Worm (Caenorhabditis elegans) whole organism, L1 larva: ENCODE measurements around the gene sea-2.

Experiments
- aha-1 ChIP-seq: fragments of 150-350 bp; optimal IDR thresholded peaks from 2 replicates; lab custom pipeline; 2014; ENCODE audit warnings: missing biosample characterization, missing genetic modification characterization
- aly-2 ChIP-seq: fragments of 150-350 bp; optimal IDR thresholded peaks from 2 replicates; lab custom pipeline; 2014; ENCODE audit warnings: missing biosample characterization, missing genetic modification characterization
- efl-1 ChIP-seq, 4 experiments: fragments of 150-350 bp; optimal IDR thresholded peaks in 3 of 4; peaks in 1 of 4; 1 replicate in 1 of 4; 2 replicates in 3 of 4; lab custom pipeline; 2014; ENCODE audit warnings: missing biosample characterization in 2 of 4, missing genetic modification characterization in 2 of 4, missing genetic modification reagents in 2 of 4
- nhr-76 ChIP-seq: sonication (generic microtip); optimal IDR thresholded peaks from 2 replicates; lab custom pipeline; 2017; ENCODE audit warnings: missing biosample characterization, missing genetic modification characterization
- nhr-84 ChIP-seq: sonication (generic microtip); optimal IDR thresholded peaks from 2 replicates; lab custom pipeline; 2017; ENCODE audit warnings: missing biosample characterization, missing genetic modification characterization
- pqm-1 ChIP-seq: sonication (generic microtip); optimal IDR thresholded peaks from 3 replicates; lab custom pipeline; 2017; ENCODE audit warnings: missing biosample characterization, missing genetic modification characterization
- skn-1 ChIP-seq: fragments of 150-350 bp; optimal IDR thresholded peaks from 2 replicates; lab custom pipeline; 2014; ENCODE audit warnings: missing biosample characterization, missing genetic modification characterization
- tlp-1 ChIP-seq: fragments of 150-350 bp; optimal IDR thresholded peaks from 2 replicates; lab custom pipeline; 2014; ENCODE audit warnings: missing biosample characterization, missing genetic modification characterization

DNA sequence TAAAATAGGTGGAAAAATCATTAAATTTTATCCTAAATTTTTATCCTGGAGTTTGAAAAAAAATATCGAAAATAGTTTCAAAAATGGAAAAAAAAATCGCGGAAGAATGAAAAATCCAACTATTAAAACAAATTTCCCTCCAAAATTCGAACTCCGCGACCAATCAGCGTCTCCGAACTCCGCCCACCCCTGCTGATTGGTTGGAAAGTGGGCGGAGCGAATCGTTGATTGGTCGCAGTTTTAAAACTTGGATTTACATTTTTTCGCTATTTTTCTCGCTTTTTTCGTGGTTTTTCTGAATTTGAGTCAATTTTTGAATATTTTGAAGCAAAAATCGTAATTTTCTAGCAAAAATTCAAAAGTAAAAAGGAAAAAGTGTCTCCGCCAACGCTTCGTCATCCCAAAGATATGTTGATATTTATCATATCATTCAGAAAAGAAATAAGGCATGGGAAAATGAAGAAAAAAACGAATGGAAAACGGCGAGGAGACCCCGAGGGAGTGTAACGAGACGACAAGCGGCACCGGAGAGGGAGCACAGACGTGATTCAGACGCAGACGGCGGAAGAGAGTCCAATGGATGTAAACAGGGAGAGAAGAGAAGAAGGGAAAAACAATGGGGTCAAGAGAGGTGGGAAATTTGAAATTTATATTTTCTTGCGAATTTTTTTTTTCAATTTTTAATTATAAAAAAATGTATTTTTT, 19.5 kb upstream of the sea-2 start:
- TF ChIP-seq aly-2 (no peak), tlp-1 (tag; lab: Kevin White, UChicago) (no peak), nhr-76 (tag; lab: Kevin White, UChicago) (no peak), pqm-1 (tag; lab: Kevin White, UChicago) (no peak), aha-1 (tag; lab: Kevin White, UChicago) (no peak), skn-1 (peak; percentile 48), efl-1 (optimal IDR thresholded peaks at IDR 0.05; lab: Kevin White, UChicago) (peak; percentile 49 to 63), efl-1 (GFP tag; optimal IDR thresholded peaks at IDR 0.05 in 1 of 2; lab: Kevin White, UChicago) (peak; percentile 66 to 93), nhr-84 (tag; lab: Kevin White, UChicago) (no peak)
